Worm (Caenorhabditis elegans) whole organism, L4/young adult: ENCODE measurements around the gene lron-4.

Source experiments
- W03F9.2 ChIP-seq: fragments of 150-350 bp; optimal IDR thresholded peaks from 2 replicates; lab custom pipeline; 2014; ENCODE audit warnings: missing biosample characterization, missing genetic modification characterization
- dao-5 ChIP-seq: sonication (generic microtip); optimal IDR thresholded peaks from 2 replicates; lab custom pipeline; 2016; ENCODE audit warnings: missing genotype, missing genetic modification characterization, moderate library complexity, missing compliant biosample characterization

ce11 chrII:8078041-8078440, 33.9 kb downstream of the lron-4 start, which contains the start of gene K02C4.5:
- TF ChIP-seq dao-5 (tag; lab: Kevin White, UChicago) (no peak), W03F9.2 (tag; lab: Kevin White, UChicago) (no peak)
